Worm (Caenorhabditis elegans) whole organism, early embryonic: ENCODE results near the gene his-35.

Experiments
- B0310.2 ChIP-seq: sonication (generic microtip); optimal IDR thresholded peaks from 2 replicates; lab custom pipeline; 2016; ENCODE audit warnings: mild to moderate bottlenecking, missing genetic modification characterization, missing compliant biosample characterization
- F13C5.2 ChIP-seq: sonication (generic microtip); optimal IDR thresholded peaks from 2 replicates; lab custom pipeline; 2017; ENCODE audit warnings: mild to moderate bottlenecking, missing genetic modification characterization, inconsistent platforms, missing compliant biosample characterization
- aly-1 ChIP-seq: sonication (generic microtip); optimal IDR thresholded peaks from 2 replicates; lab custom pipeline; 2016; ENCODE audit warnings: missing genetic modification characterization, missing compliant biosample characterization
- ama-1 ChIP-seq: fragments of 150-350 bp; optimal IDR thresholded peaks from 2 replicates; lab custom pipeline; 2014
- ceh-13 ChIP-seq: fragments of 200-800 bp; sonication (Bioruptor generic); optimal IDR thresholded peaks from 2 replicates; lab custom pipeline; 2018; ENCODE audit warnings: mild to moderate bottlenecking, missing genetic modification characterization, missing compliant biosample characterization
- ceh-36 ChIP-seq: sonication (generic microtip); optimal IDR thresholded peaks from 2 replicates; lab custom pipeline; 2016; ENCODE audit warnings: missing genetic modification characterization, inconsistent platforms, missing compliant biosample characterization
- ets-7 ChIP-seq: sonication (generic microtip); optimal IDR thresholded peaks from 2 replicates; lab custom pipeline; 2016; ENCODE audit warnings: missing genotype, missing genetic modification characterization, missing compliant biosample characterization
- flt-1 ChIP-seq: fragments of 200-800 bp; sonication (Bioruptor generic); IDR thresholded peaks from 2 replicates; pipeline ENCODE4 v1.3.6; 2022; ENCODE audit warnings: missing genetic modification characterization, missing compliant biosample characterization
- hmbx-1 ChIP-seq: sonication (generic microtip); optimal IDR thresholded peaks from 2 replicates; lab custom pipeline; 2016; ENCODE audit warnings: mild to moderate bottlenecking, missing genetic modification characterization, missing compliant biosample characterization
- hmg-4 ChIP-seq: fragments of 200-800 bp; sonication (Bioruptor generic); optimal IDR thresholded peaks from 2 replicates; lab custom pipeline; 2018; ENCODE audit warnings: mild to moderate bottlenecking, missing genetic modification characterization, missing compliant biosample characterization
- hnd-1 ChIP-seq: sonication (generic microtip); optimal IDR thresholded peaks from 2 replicates; lab custom pipeline; 2016; ENCODE audit warnings: missing genetic modification characterization, missing compliant biosample characterization
- pes-1 ChIP-seq: fragments of 200-800 bp; sonication (Bioruptor generic); IDR thresholded peaks from 2 replicates; pipeline ENCODE4 v1.3.6; 2022; ENCODE audit warnings: missing genetic modification reagents, missing genetic modification characterization, missing compliant biosample characterization
- scrt-1 ChIP-seq: fragments of 200-800 bp; sonication (Bioruptor generic); IDR thresholded peaks from 2 replicates; pipeline ENCODE4 v1.3.6; 2022; ENCODE audit warnings: missing genetic modification characterization, missing compliant biosample characterization
- sea-1 ChIP-seq: fragments of 200-800 bp; sonication (Bioruptor generic); conservative IDR thresholded peaks from 2 replicates; pipeline ENCODE4 v1.3.6; 2022; ENCODE audit warnings: missing genetic modification characterization, missing compliant biosample characterization
- tbx-11 ChIP-seq: fragments of 200-800 bp; sonication (Bioruptor generic); IDR thresholded peaks from 2 replicates; pipeline ENCODE4 v1.3.6; 2022; ENCODE audit warnings: missing genetic modification characterization, missing compliant biosample characterization
- tbx-37 ChIP-seq: fragments of 200-800 bp; sonication (Bioruptor generic); conservative IDR thresholded peaks from 2 replicates; pipeline ENCODE4 v1.3.6; 2022; ENCODE audit warnings: missing genetic modification reagents, missing genetic modification characterization, missing compliant biosample characterization
- tra-4 ChIP-seq: sonication (generic microtip); optimal IDR thresholded peaks from 2 replicates; lab custom pipeline; 2017; ENCODE audit warnings: missing genetic modification characterization, missing compliant biosample characterization

Gene his-35

DNA sequence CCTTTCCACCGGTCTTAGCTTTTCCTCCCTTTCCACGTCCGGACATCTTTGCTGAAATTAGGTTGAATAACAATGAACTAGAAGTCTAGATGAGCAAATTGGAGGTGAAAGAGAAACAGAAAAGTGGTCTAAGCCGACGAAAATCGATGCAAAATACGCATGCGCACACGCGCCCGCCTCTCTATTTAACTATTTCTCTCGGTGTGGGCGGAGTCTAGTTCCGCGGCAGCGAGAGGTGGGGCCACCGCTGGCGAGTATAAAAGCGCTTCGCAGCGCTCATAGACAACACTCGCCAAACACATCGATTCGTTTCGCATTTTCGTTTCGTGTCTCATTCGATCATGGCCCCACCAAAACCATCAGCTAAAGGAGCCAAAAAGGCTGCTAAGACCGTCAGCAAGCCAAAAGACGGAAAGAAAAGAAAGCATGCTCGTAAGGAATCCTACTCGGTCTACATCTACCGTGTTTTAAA, at the start of gene his-35, which contains the start of gene his-41:
his-35 (minus strand) TSS at position 51 of the 472 bp plus-strand sequence.
his-41 (plus strand) TSS at position 299 of the 472 bp plus-strand sequence.
- TF ChIP-seq hmbx-1 (no peak), ceh-13 (GFP tag; lab: Kevin White, UChicago) (no peak), flt-1 (GFP tag; lab: Robert Waterston, UW) (no peak), hmg-4 (GFP tag; lab: Kevin White, UChicago) (no peak), aly-1 (tag; lab: Kevin White, UChicago) (no peak)

ce11 chrV:9590317-9590716, 45.2 kb upstream of the his-35 start, which contains the start of gene K09G1.2:
Gene K09G1.2, plus strand, starts transcription at chrV:9590617.
- TF ChIP-seq sea-1, result no peak
- TF ChIP-seq ceh-13 (GFP tag; lab: Kevin White, UChicago), result no peak
- no peak for TF ChIP-seq hmg-4 (GFP tag; lab: Kevin White, UChicago)
- no peak for TF ChIP-seq pes-1 (GFP tag; lab: Robert Waterston, UW)
- no peak for TF ChIP-seq ama-1
- no peak for TF ChIP-seq scrt-1 (GFP tag; lab: Robert Waterston, UW)
- no peak for TF ChIP-seq ceh-36 (tag; lab: Kevin White, UChicago)
- TF ChIP-seq tra-4 (tag; lab: Kevin White, UChicago), result no peak
- no peak for TF ChIP-seq flt-1 (GFP tag; lab: Robert Waterston, UW)
- no peak for TF ChIP-seq ets-7 (tag; lab: Kevin White, UChicago)
- TF ChIP-seq hnd-1 (tag; lab: Kevin White, UChicago), result no peak
- no peak for TF ChIP-seq tbx-11 (GFP tag; lab: Robert Waterston, UW)
- no peak for TF ChIP-seq tbx-37

DNA sequence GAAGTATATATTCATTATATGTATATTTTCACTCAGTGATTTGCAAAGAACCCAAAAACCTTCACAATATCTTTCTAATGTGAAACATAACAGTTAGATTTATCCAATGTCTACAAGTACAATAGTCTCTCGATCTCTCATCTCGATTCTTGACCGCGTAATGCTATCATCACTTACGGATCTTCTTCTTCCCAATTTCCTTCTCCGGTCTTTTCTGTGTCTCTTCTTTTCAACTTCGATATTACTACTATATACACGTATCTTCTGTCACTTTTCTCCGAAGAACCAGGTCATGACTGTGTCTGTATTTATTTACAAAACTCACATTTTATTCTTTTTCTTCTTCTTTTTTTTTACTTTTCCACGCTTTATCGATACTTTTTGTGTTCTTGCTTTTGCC, 43.5 kb upstream of the his-35 start:
- TF ChIP-seq B0310.2 (tag; lab: Kevin White, UChicago), result no peak
- no peak for TF ChIP-seq hmbx-1
- no peak for TF ChIP-seq F13C5.2 (tag; lab: Kevin White, UChicago)
- no peak for TF ChIP-seq hnd-1 (tag; lab: Kevin White, UChicago)
- no peak for TF ChIP-seq scrt-1 (GFP tag; lab: Robert Waterston, UW)
- no peak for TF ChIP-seq flt-1 (GFP tag; lab: Robert Waterston, UW)
- TF ChIP-seq ceh-13 (GFP tag; lab: Kevin White, UChicago), result no peak
- no peak for TF ChIP-seq pes-1 (GFP tag; lab: Robert Waterston, UW)
- no peak for TF ChIP-seq aly-1 (tag; lab: Kevin White, UChicago)
- no peak for TF ChIP-seq tbx-37
- no peak for TF ChIP-seq ama-1
- TF ChIP-seq tra-4 (tag; lab: Kevin White, UChicago), result no peak
- TF ChIP-seq ceh-36 (tag; lab: Kevin White, UChicago), result no peak

- TF ChIP-seq hnd-1 (tag; lab: Kevin White, UChicago) (no peak), tbx-11 (GFP tag; lab: Robert Waterston, UW) (no peak), ceh-36 (tag; lab: Kevin White, UChicago) (no peak), flt-1 (GFP tag; lab: Robert Waterston, UW) (no peak), aly-1 (tag; lab: Kevin White, UChicago) (no peak), tbx-37 (no peak), sea-1 (no peak), pes-1 (GFP tag; lab: Robert Waterston, UW) (no peak), ama-1 (no peak), hmbx-1 (no peak), ceh-13 (GFP tag; lab: Kevin White, UChicago) (no peak), F13C5.2 (tag; lab: Kevin White, UChicago) (no peak), scrt-1 (GFP tag; lab: Robert Waterston, UW) (no peak), ets-7 (tag; lab: Kevin White, UChicago) (no peak), tra-4 (tag; lab: Kevin White, UChicago) (no peak), B0310.2 (tag; lab: Kevin White, UChicago) (no peak), hmg-4 (GFP tag; lab: Kevin White, UChicago) (no peak)
Observed at ce11 chrV:9587619-9588018, 42.5 kb upstream of the his-35 start.

DNA sequence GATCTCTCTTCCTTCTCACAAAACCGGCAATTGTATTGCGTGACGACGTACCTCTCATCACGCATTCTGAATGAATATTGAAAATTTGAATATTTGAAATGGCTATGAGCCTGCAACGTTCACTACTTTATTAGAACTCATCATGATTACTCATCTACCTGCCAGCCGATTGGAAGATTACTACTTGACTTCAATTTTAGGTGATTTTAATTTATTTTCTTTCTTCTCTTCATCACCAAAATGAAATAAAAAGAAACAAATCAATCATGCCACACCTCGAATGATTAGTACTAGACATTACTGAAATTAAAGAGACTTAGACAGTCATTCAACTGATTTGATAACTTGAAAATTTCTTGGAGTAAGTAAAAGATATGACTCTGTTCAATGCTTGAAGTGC, 39.2 kb upstream of the his-35 start:
- no peak for TF ChIP-seq hmbx-1
- TF ChIP-seq ama-1, result no peak
- no peak for TF ChIP-seq sea-1
- TF ChIP-seq flt-1 (GFP tag; lab: Robert Waterston, UW), result no peak
- no peak for TF ChIP-seq ceh-13 (GFP tag; lab: Kevin White, UChicago)
- TF ChIP-seq hmg-4 (GFP tag; lab: Kevin White, UChicago), result no peak
- no peak for TF ChIP-seq hnd-1 (tag; lab: Kevin White, UChicago)
- TF ChIP-seq scrt-1 (GFP tag; lab: Robert Waterston, UW), result no peak
- TF ChIP-seq aly-1 (tag; lab: Kevin White, UChicago), result no peak

DNA sequence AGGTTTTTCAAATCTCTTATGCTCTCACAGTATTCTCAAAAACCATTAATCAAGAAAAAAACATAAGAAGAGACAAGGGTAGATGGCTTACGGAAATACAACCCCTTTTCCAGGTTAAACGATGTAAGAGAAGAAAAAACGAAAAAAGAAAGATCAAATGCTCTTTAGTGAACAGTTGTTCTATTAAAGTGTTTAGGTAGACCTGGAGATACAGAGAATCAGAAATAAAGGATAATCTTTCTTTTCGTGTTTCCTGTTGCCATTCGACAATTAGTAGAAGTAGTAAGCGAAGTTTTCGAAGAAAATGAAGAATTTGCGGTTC, 38.2 kb upstream of the his-35 start, which contains the start of gene K09G1.1:
K09G1.1 (plus strand) TSS at position 223 of the 322 bp plus-strand sequence.
- TF ChIP-seq ets-7 (tag; lab: Kevin White, UChicago) (no peak), sea-1 (no peak), aly-1 (tag; lab: Kevin White, UChicago) (no peak), B0310.2 (tag; lab: Kevin White, UChicago) (no peak)

- TF ChIP-seq flt-1 (GFP tag; lab: Robert Waterston, UW), result peak; percentile 50; the same call in 1 of the 2 replicates
- no peak for TF ChIP-seq tra-4 (tag; lab: Kevin White, UChicago)
- TF ChIP-seq F13C5.2 (tag; lab: Kevin White, UChicago), result peak; percentile 79
- TF ChIP-seq pes-1 (GFP tag; lab: Robert Waterston, UW), result no peak; the same call in 1 of the 2 replicates
- TF ChIP-seq B0310.2 (tag; lab: Kevin White, UChicago), result no peak
- peak; percentile 41; the same call in 1 of the 2 replicates for TF ChIP-seq scrt-1 (GFP tag; lab: Robert Waterston, UW)
- TF ChIP-seq sea-1, result no peak
- TF ChIP-seq ets-7 (tag; lab: Kevin White, UChicago), result no peak
- no peak for TF ChIP-seq aly-1 (tag; lab: Kevin White, UChicago)
- peak; percentile 6 for TF ChIP-seq hnd-1 (tag; lab: Kevin White, UChicago)
- TF ChIP-seq ceh-36 (tag; lab: Kevin White, UChicago), result peak; percentile 39
- TF ChIP-seq tbx-11 (GFP tag; lab: Robert Waterston, UW), result peak; percentile 14; the same call in 1 of the 2 replicates
- peak; percentile 42 for TF ChIP-seq ceh-13 (GFP tag; lab: Kevin White, UChicago)
- no peak for TF ChIP-seq ama-1
- peak; percentile 62 for TF ChIP-seq tbx-37
Observed at ce11 chrV:9582594-9583322, 37.7 kb upstream of the his-35 start, which contains the start of gene rtfo-1. Gene rtfo-1, minus strand, starts transcription at chrV:9582644.
